Worm (Caenorhabditis elegans) whole organism, L3 larva: Measurements from ENCODE around the gene C18D4.3.

Experiments used
- R02D3.7 ChIP-seq: fragments of 150-350 bp; optimal IDR thresholded peaks from 2 replicates; lab custom pipeline; 2014; ENCODE audit warnings: missing biosample characterization, missing genetic modification characterization
- ZK546.5 ChIP-seq: sonication (generic microtip); optimal IDR thresholded peaks from 2 replicates; lab custom pipeline; 2017; ENCODE audit warnings: missing biosample characterization, missing genetic modification characterization
- aly-2 ChIP-seq: fragments of 150-350 bp; optimal IDR thresholded peaks from 2 replicates; lab custom pipeline; 2014; ENCODE audit warnings: missing biosample characterization, missing genetic modification characterization
- ama-1 ChIP-seq: fragments of 150-350 bp; optimal IDR thresholded peaks from 2 replicates; lab custom pipeline; 2018
- ceh-16 ChIP-seq: sonication (generic microtip); optimal IDR thresholded peaks from 2 replicates; lab custom pipeline; 2017; ENCODE audit warnings: missing biosample characterization, missing genetic modification characterization
- ceh-28 ChIP-seq: fragments of 150-350 bp; optimal IDR thresholded peaks from 2 replicates; lab custom pipeline; 2014; ENCODE audit warnings: missing biosample characterization, missing genetic modification reagents, missing genetic modification characterization
- ceh-82 ChIP-seq: fragments of 150-350 bp; optimal IDR thresholded peaks from 2 replicates; lab custom pipeline; 2014; ENCODE audit warnings: missing biosample characterization, missing genetic modification characterization
- ceh-9 ChIP-seq: sonication (generic microtip); optimal IDR thresholded peaks from 2 replicates; lab custom pipeline; 2018; ENCODE audit warnings: missing biosample characterization, missing genetic modification characterization
- daf-12 ChIP-seq: fragments of 150-350 bp; optimal IDR thresholded peaks from 2 replicates; lab custom pipeline; 2014; ENCODE audit warnings: missing biosample characterization, missing genetic modification reagents, missing genetic modification characterization
- egl-27 ChIP-seq: sonication (generic microtip); optimal IDR thresholded peaks from 4 replicates; lab custom pipeline; 2017; ENCODE audit warnings: missing biosample characterization, missing genetic modification reagents, missing genetic modification characterization
- egl-5 ChIP-seq: fragments of 150-350 bp; optimal IDR thresholded peaks from 2 replicates; lab custom pipeline; 2017; ENCODE audit warnings: missing biosample characterization, missing genetic modification reagents, missing genetic modification characterization, inconsistent platforms
- elt-1 ChIP-seq: fragments of 150-350 bp; optimal IDR thresholded peaks from 2 replicates; lab custom pipeline; 2014; ENCODE audit warnings: missing biosample characterization, missing genetic modification characterization
- elt-2 ChIP-seq: sonication (generic microtip); optimal IDR thresholded peaks from 2 replicates; lab custom pipeline; 2016; ENCODE audit warnings: missing genetic modification reagents, mild to moderate bottlenecking, missing genetic modification characterization, missing compliant biosample characterization
- elt-3 ChIP-seq, 3 experiments: fragments of 150-350 bp in 1 of 3; sonication (generic microtip) in 2 of 3; optimal IDR thresholded peaks; 2 replicates in 2 of 3; 4 replicates in 1 of 3; lab custom pipeline; 2014 to 2017; ENCODE audit warnings: missing biosample characterization in 3 of 3, missing genetic modification characterization in 3 of 3
- eor-1 ChIP-seq, 2 experiments: fragments of 150-350 bp; optimal IDR thresholded peaks; 2 replicates each; lab custom pipeline; 2014 to 2018; ENCODE audit warnings: missing biosample characterization in 2 of 2, missing genetic modification characterization in 2 of 2
- fkh-10 ChIP-seq: sonication (generic microtip); optimal IDR thresholded peaks from 2 replicates; lab custom pipeline; 2017; ENCODE audit warnings: missing biosample characterization, missing genetic modification reagents, missing genetic modification characterization
- fkh-2 ChIP-seq: fragments of 150-350 bp; optimal IDR thresholded peaks from 2 replicates; lab custom pipeline; 2014; ENCODE audit warnings: missing biosample characterization, missing genetic modification reagents, missing genetic modification characterization
- fos-1 ChIP-seq: fragments of 150-350 bp; optimal IDR thresholded peaks from 2 replicates; lab custom pipeline; 2014; ENCODE audit warnings: missing biosample characterization, missing genetic modification characterization
- lin-15B ChIP-seq: fragments of 150-350 bp; optimal IDR thresholded peaks from 2 replicates; lab custom pipeline; 2014; ENCODE audit warnings: missing biosample characterization, missing genetic modification characterization
- lin-39 ChIP-seq: fragments of 150-350 bp; optimal IDR thresholded peaks from 2 replicates; lab custom pipeline; 2018; ENCODE audit warnings: missing biosample characterization, missing genetic modification reagents, missing genetic modification characterization
- mdl-1 ChIP-seq: fragments of 150-350 bp; optimal IDR thresholded peaks from 2 replicates; lab custom pipeline; 2014; ENCODE audit warnings: missing biosample characterization, missing genetic modification characterization
- mml-1 ChIP-seq: fragments of 150-350 bp; sonication (generic microtip); optimal IDR thresholded peaks from 3 replicates; lab custom pipeline; 2014; ENCODE audit warnings: missing biosample characterization, missing genetic modification characterization
- nfya-1 ChIP-seq: sonication (generic microtip); optimal IDR thresholded peaks from 2 replicates; lab custom pipeline; 2017; ENCODE audit warnings: missing genetic modification characterization, mild to moderate bottlenecking, missing compliant biosample characterization, antibody characterized with exemption, moderate library complexity; ENCODE audit not compliant: insufficient read depth
- nhr-11 ChIP-seq: fragments of 150-350 bp; optimal IDR thresholded peaks from 2 replicates; lab custom pipeline; 2014; ENCODE audit warnings: missing biosample characterization, missing genetic modification characterization
- nhr-12 ChIP-seq: fragments of 150-350 bp; optimal IDR thresholded peaks from 2 replicates; lab custom pipeline; 2014; ENCODE audit warnings: missing biosample characterization, missing genetic modification characterization
- nhr-23 ChIP-seq: fragments of 150-350 bp; optimal IDR thresholded peaks from 2 replicates; lab custom pipeline; 2014; ENCODE audit warnings: missing biosample characterization, missing genetic modification reagents, missing genetic modification characterization
- nhr-237 ChIP-seq: fragments of 150-350 bp; optimal IDR thresholded peaks from 2 replicates; lab custom pipeline; 2014; ENCODE audit warnings: missing biosample characterization, missing genetic modification characterization
- nhr-25 ChIP-seq: sonication (generic microtip); optimal IDR thresholded peaks from 2 replicates; lab custom pipeline; 2017; ENCODE audit warnings: missing biosample characterization, missing genetic modification characterization
- nhr-28 ChIP-seq: fragments of 150-350 bp; optimal IDR thresholded peaks from 2 replicates; lab custom pipeline; 2014; ENCODE audit warnings: missing biosample characterization, missing genetic modification characterization
- nhr-43 ChIP-seq: sonication (generic microtip); optimal IDR thresholded peaks from 2 replicates; lab custom pipeline; 2016; ENCODE audit warnings: mild to moderate bottlenecking, missing genetic modification characterization, missing compliant biosample characterization; ENCODE audit not compliant: poor library complexity, severe bottlenecking
- nhr-67 ChIP-seq: fragments of 150-350 bp; optimal IDR thresholded peaks from 2 replicates; lab custom pipeline; 2014; ENCODE audit warnings: missing biosample characterization, missing genetic modification characterization
- nhr-76 ChIP-seq: fragments of 150-350 bp; sonication (generic microtip); optimal IDR thresholded peaks from 5 replicates; lab custom pipeline; 2014; ENCODE audit warnings: missing biosample characterization, missing genetic modification characterization
- nhr-77 ChIP-seq: fragments of 150-350 bp; optimal IDR thresholded peaks from 2 replicates; lab custom pipeline; 2014; ENCODE audit warnings: missing biosample characterization, missing genetic modification characterization
- pqm-1 ChIP-seq: fragments of 150-350 bp; optimal IDR thresholded peaks from 2 replicates; lab custom pipeline; 2017; ENCODE audit warnings: missing biosample characterization, missing genetic modification characterization, inconsistent platforms
- sea-2 ChIP-seq: fragments of 150-350 bp; sonication (generic microtip); optimal IDR thresholded peaks from 4 replicates; lab custom pipeline; 2014; ENCODE audit warnings: missing biosample characterization, missing genetic modification reagents, missing genetic modification characterization
- skn-1 ChIP-seq: fragments of 150-350 bp; optimal IDR thresholded peaks from 2 replicates; lab custom pipeline; 2014; ENCODE audit warnings: missing biosample characterization, missing genetic modification characterization
- unc-39 ChIP-seq: sonication (generic microtip); optimal IDR thresholded peaks from 4 replicates; lab custom pipeline; 2017; ENCODE audit warnings: missing biosample characterization, missing genetic modification characterization
- unc-62 ChIP-seq: fragments of 150-350 bp; sonication (generic microtip); optimal IDR thresholded peaks from 4 replicates; lab custom pipeline; 2014; ENCODE audit warnings: missing biosample characterization, missing genetic modification reagents, missing genetic modification characterization
- zag-1 ChIP-seq: fragments of 150-350 bp; optimal IDR thresholded peaks from 2 replicates; lab custom pipeline; 2014; ENCODE audit warnings: missing biosample characterization, missing genetic modification characterization
- ztf-4 ChIP-seq: fragments of 150-350 bp; optimal IDR thresholded peaks from 2 replicates; lab custom pipeline; 2014; ENCODE audit warnings: missing biosample characterization, missing genetic modification characterization

The C18D4.3 gene

DNA sequence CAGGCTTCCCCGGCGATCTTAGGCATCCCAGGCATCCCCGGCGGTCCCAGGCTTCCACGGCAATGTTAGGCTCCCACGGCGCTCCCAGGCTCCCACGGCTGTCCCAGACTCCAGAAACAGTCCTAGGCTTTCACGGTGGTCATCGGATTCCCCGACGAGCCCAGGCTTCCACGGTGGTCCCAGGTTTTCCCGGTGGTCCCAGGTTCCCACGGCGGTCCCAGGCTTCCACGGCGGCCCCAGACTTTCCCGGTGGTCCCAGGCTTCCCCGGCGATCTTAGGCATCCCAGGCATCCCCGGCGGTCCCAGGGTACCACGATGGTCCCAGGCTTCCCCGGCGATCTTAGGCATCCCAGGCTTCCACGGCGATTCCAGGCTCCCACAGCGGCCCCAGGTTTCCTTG, 16.0 kb upstream of the C18D4.3 start:
- no peak for TF ChIP-seq unc-62 (GFP tag; lab: Kevin White, UChicago)
- no peak for TF ChIP-seq ceh-82
- TF ChIP-seq daf-12 (tag; lab: Kevin White, UChicago) = no peak
- no peak for TF ChIP-seq elt-2 (tag; lab: Kevin White, UChicago)
- TF ChIP-seq ama-1 (lab: Kevin White, UChicago) = no peak
- no peak for TF ChIP-seq sea-2
- TF ChIP-seq lin-15B (tag; lab: Kevin White, UChicago) = no peak
- TF ChIP-seq fkh-10 (GFP tag; lab: Kevin White, UChicago) = no peak
- TF ChIP-seq egl-5 (tag; lab: Kevin White, UChicago) = no peak
- TF ChIP-seq nhr-43 (tag; lab: Kevin White, UChicago) = no peak
- no peak for TF ChIP-seq nhr-23 (tag; lab: Kevin White, UChicago)
- TF ChIP-seq ztf-4 = no peak
- TF ChIP-seq R02D3.7 (tag; lab: Kevin White, UChicago) = no peak
- TF ChIP-seq nhr-11 (tag; lab: Kevin White, UChicago) = no peak
- TF ChIP-seq unc-39 (tag; lab: Kevin White, UChicago) = no peak
- no peak for TF ChIP-seq egl-27
- no peak for TF ChIP-seq aly-2
- no peak for TF ChIP-seq fos-1 (tag; lab: Kevin White, UChicago)
- TF ChIP-seq ceh-9 = no peak

DNA sequence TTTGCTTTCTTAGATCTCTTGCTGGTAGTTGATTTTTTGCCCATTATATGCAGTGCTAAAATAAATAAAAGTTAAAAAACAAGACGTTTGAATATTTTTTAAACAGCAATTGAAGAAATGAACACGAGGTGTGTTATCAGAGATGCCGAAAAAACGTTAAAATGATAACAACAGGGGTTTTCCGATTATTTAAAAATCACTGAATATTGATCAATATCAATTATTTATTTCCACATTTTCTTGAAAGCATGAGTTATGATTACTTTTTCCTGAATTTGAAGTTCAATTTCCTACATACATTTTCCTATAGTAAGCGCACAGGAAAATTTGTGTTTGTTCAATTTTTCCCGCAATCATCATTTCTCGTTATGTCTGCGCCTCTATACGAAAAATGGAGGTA, 14.3 kb upstream of the C18D4.3 start:
- TF ChIP-seq aly-2 (no peak), nhr-23 (tag; lab: Kevin White, UChicago) (no peak), pqm-1 (tag; lab: Kevin White, UChicago) (peak; percentile 33), elt-1 (no peak), elt-2 (tag; lab: Kevin White, UChicago) (peak; percentile 76), skn-1 (tag; lab: Kevin White, UChicago) (no peak)

DNA sequence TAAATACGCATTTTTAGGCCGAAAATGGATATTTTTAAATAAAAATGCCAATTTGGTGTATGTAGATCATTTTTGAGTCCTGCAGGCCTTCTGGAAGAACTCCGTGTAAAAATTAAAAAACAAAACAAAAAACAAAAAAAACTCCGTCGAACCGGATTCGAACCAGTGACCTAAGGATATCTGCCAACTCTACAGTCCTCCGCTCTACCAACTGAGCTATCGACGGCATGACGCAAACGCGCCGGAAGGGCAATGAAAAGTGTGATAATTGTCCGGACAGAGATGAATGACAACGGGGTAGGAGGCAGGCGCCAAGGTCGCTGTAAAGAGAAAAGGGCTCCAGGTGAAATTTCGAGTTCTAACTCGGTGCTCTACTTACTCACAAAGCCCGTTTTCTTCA, 9.7 kb upstream of the C18D4.3 start:
- TF ChIP-seq ceh-16 (tag; lab: Kevin White, UChicago) = no peak
- TF ChIP-seq nhr-25 (tag; lab: Kevin White, UChicago) = no peak
- no peak for TF ChIP-seq ceh-82
- TF ChIP-seq ZK546.5 (tag; lab: Kevin White, UChicago) = no peak
- TF ChIP-seq unc-62 (GFP tag; lab: Kevin White, UChicago) = no peak
- no peak for TF ChIP-seq elt-1
- no peak for TF ChIP-seq nhr-76 (tag; lab: Kevin White, UChicago)
- TF ChIP-seq nhr-28 = no peak
- TF ChIP-seq nhr-43 (tag; lab: Kevin White, UChicago) = no peak
- TF ChIP-seq, all 47 proteins: peak for 0

DNA sequence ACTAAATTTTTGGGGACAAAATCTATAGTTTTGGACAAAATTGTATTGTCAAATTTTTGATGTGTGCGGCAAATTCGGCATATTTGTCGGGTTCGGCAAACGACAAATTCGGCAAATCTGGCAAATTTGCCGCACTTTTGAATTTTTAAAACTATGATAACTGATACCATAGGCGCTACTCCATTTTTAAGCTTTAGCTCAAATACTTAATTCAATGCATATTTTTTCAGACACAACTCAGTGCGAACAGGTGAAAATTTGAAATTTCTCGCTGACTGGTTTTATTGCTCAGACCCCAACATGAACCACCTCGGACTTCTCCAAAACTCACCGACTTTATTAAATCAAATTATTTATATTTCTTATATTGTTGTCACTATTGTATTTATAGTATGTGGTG, 7.7 kb upstream of the C18D4.3 start, which contains the start of gene srz-25:
TSS of gene srz-25 (plus strand) at position 301 of the 400 bp plus-strand sequence.
- no peak for TF ChIP-seq ZK546.5 (tag; lab: Kevin White, UChicago)
- no peak for TF ChIP-seq nhr-12 (tag; lab: Kevin White, UChicago)
- TF ChIP-seq aly-2 = no peak
- no peak for TF ChIP-seq nhr-67
- TF ChIP-seq mml-1 (tag; lab: Kevin White, UChicago) = no peak
- TF ChIP-seq ceh-9 = no peak
- TF ChIP-seq elt-1 = no peak
- TF ChIP-seq nhr-43 (tag; lab: Kevin White, UChicago) = no peak
- no peak for TF ChIP-seq nhr-25 (tag; lab: Kevin White, UChicago)
- no peak for TF ChIP-seq nhr-11 (tag; lab: Kevin White, UChicago)
- no peak for TF ChIP-seq egl-27
- no peak for TF ChIP-seq ceh-82
- TF ChIP-seq nfya-1 = no peak
- no peak for TF ChIP-seq ztf-4
- TF ChIP-seq lin-39 = no peak
- TF ChIP-seq skn-1 (tag; lab: Kevin White, UChicago) = no peak
- no peak for TF ChIP-seq mdl-1 (tag; lab: Kevin White, UChicago)

DNA sequence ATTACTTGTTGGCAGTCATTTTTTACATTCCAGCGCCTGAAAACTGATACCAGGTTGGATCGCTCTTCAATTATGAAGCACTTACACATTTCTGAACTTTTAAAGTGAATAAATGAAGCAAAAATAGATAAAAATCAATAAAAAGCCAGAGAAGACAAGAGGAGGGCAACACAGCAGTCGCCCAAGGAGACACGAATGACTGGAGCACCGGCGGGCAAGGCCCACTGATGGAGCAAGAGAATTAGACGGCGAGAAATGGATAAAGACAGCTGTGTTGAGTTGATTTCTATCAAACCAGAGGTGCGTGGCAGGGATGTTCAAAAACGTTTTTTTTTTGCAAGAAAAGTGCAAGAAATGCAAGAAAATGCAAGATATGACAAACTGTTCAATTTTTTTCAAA, 6.7 kb upstream of the C18D4.3 start:
- TF ChIP-seq elt-3 (tag; optimal IDR thresholded peaks at IDR 0.05; lab: Kevin White, UChicago) = no peak
- no peak for TF ChIP-seq nhr-237 (tag; lab: Kevin White, UChicago)
- no peak for TF ChIP-seq fkh-2 (tag; lab: Kevin White, UChicago)
- TF ChIP-seq sea-2 = no peak
- TF ChIP-seq aly-2 = no peak
- no peak for TF ChIP-seq ceh-28 (tag; lab: Kevin White, UChicago)
- TF ChIP-seq eor-1 (tag; optimal IDR thresholded peaks at IDR 0.05; lab: Kevin White, UChicago) = no peak
- no peak for TF ChIP-seq nhr-11 (tag; lab: Kevin White, UChicago)
- no peak for TF ChIP-seq nhr-43 (tag; lab: Kevin White, UChicago)
- no peak for TF ChIP-seq nhr-77
- TF ChIP-seq unc-39 (tag; lab: Kevin White, UChicago) = no peak
- no peak for TF ChIP-seq zag-1 (tag; lab: Kevin White, UChicago)
- no peak for TF ChIP-seq skn-1 (tag; lab: Kevin White, UChicago)
- TF ChIP-seq ztf-4 = no peak
- TF ChIP-seq nfya-1 = no peak
- no peak for TF ChIP-seq nhr-76 (tag; lab: Kevin White, UChicago)
- no peak for TF ChIP-seq mml-1 (tag; lab: Kevin White, UChicago)
